Worm (Caenorhabditis elegans) whole organism, L2 larva: ENCODE data around the gene prp-39.

Experiments
- ama-1 ChIP-seq: fragments of 150-350 bp; optimal IDR thresholded peaks from 2 replicates; lab custom pipeline; 2018; ENCODE audit warnings: inconsistent platforms
- ceh-82 ChIP-seq: fragments of 150-350 bp; optimal IDR thresholded peaks from 2 replicates; lab custom pipeline; 2014; ENCODE audit warnings: missing biosample characterization, missing genetic modification characterization
- lin-39 ChIP-seq: fragments of 150-350 bp; optimal IDR thresholded peaks from 2 replicates; lab custom pipeline; 2014; ENCODE audit warnings: missing biosample characterization, missing genetic modification reagents, missing genetic modification characterization
- lsy-2 ChIP-seq, 2 experiments: fragments of 150-350 bp in 1 of 2; sonication (generic microtip) in 1 of 2; optimal IDR thresholded peaks; 2 replicates each; lab custom pipeline; 2014 to 2017; ENCODE audit warnings: missing biosample characterization in 2 of 2, missing genetic modification characterization in 2 of 2
- mdl-1 ChIP-seq, 2 experiments: fragments of 150-350 bp in 1 of 2; sonication (generic microtip) in 1 of 2; optimal IDR thresholded peaks; 2 replicates each; lab custom pipeline; 2017; ENCODE audit warnings: missing biosample characterization in 2 of 2, missing genetic modification characterization in 2 of 2
- nhr-11 ChIP-seq: fragments of 150-350 bp; optimal IDR thresholded peaks from 2 replicates; lab custom pipeline; 2014; ENCODE audit warnings: missing biosample characterization, missing genetic modification characterization
- nhr-77 ChIP-seq: fragments of 150-350 bp; optimal IDR thresholded peaks from 2 replicates; lab custom pipeline; 2014; ENCODE audit warnings: missing biosample characterization, missing genetic modification characterization
- skn-1 ChIP-seq: sonication (generic microtip); optimal IDR thresholded peaks from 2 replicates; lab custom pipeline; 2017; ENCODE audit warnings: missing biosample characterization, missing genetic modification characterization
- ztf-11 ChIP-seq: sonication (generic microtip); optimal IDR thresholded peaks from 2 replicates; lab custom pipeline; 2017; ENCODE audit warnings: missing biosample characterization, missing genetic modification characterization

DNA sequence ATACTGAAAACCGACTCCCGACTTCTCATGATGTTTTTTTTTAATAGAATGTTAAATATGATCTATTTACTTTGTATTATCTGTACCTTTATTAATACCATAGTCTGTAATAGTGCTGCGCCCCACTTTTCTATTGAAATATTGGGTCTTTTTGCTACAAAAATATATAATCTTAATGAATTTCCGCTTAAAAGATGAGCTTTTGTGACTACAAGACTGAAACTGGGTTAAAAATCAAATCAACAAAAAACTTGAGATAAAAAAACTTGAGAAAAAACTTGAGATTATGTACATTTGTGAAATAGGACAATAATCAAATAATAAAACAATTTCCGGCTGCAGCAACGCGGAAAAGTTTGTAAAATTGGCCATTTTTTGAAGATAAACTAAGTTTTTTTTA lies 48.4 kb upstream of the prp-39 start, which contains the start of gene K09H11.15:
- no peak for TF ChIP-seq nhr-11
- TF ChIP-seq mdl-1 (tag; optimal IDR thresholded peaks at IDR 0.05; lab: Kevin White, UChicago): no peak
- no peak for TF ChIP-seq ztf-11 (tag; lab: Kevin White, UChicago)
- no peak for TF ChIP-seq lsy-2 (tag; optimal IDR thresholded peaks at IDR 0.05; lab: Kevin White, UChicago)
- TF ChIP-seq ceh-82 (tag; lab: Kevin White, UChicago): no peak
- no peak for TF ChIP-seq lin-39 (tag; lab: Kevin White, UChicago)
- no peak for TF ChIP-seq nhr-77 (tag; lab: Kevin White, UChicago)
- TF ChIP-seq skn-1 (tag; lab: Kevin White, UChicago): no peak
- no peak for TF ChIP-seq ama-1 (lab: Kevin White, UChicago)
